Fruit fly (Drosophila melanogaster): Measurements from ENCODE around the gene grn.

The grn gene

DNA sequence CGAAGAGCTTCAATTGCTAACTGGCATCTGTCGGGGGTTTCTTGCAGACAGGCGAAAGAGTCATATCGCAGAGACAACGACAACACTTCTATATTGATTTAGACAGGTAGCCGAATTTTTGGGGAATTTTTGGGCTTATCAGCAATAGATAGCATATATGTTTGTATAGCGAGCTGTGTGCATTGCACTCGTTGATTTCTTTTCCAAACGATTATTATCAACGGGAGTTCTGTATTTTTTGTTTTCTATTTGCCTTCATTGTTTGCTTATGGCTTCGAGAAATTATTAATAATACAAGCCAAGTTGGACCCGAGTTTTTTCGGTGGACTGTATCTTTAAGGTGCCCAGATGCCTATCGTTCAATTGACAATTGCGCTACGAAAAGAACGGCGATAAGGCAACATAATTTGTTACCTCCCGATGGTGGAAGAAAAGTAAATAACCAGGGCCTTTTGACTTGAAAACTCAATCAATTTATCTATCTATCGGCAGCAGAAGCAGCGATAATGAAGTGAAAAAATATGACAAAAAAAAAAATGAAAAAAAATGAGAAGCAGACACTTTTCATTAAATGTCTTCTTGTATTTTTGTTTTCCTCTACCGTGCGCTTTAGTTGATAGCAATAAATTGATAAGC lies 750 bp downstream of the grn start (continued):
- TF ChIP-seq CG10267 (tag; optimal IDR thresholded peaks at IDR 0.05) (no peak), CG12104 (GFP tag; optimal IDR thresholded peaks at IDR 0.05) (peak; percentile 17), CG1603 (tag; optimal IDR thresholded peaks at IDR 0.05) (peak; percentile 34), sqz (GFP tag; optimal IDR thresholded peaks at IDR 0.05) (peak; percentile 81), pros (GFP tag; optimal IDR thresholded peaks at IDR 0.05) (peak; percentile 41), D (optimal IDR thresholded peaks at IDR 0.05) (no peak), D (GFP tag; optimal IDR thresholded peaks at IDR 0.05) (peak; percentile 35), sd (tag; optimal IDR thresholded peaks at IDR 0.05) (peak; percentile 38), inv (GFP tag; IDR thresholded peaks at IDR 0.05; ENCODE audit: partially characterized antibody) (no peak), Lhr (GFP tag; optimal IDR thresholded peaks at IDR 0.05) (peak; percentile 12), CG12236 (GFP tag; optimal IDR thresholded peaks at IDR 0.05) (no peak), CG2678 (tag; optimal IDR thresholded peaks at IDR 0.05) (peak; percentile 10), CG2712 (tag; optimal IDR thresholded peaks at IDR 0.05) (peak; percentile 40), salm (tag; optimal IDR thresholded peaks at IDR 0.05) (peak; percentile 54), CG10959 (GFP tag; IDR thresholded peaks at IDR 0.05) (peak; percentile 36; the same call in 1 of the 2 replicates), nerfin-1 (tag; optimal IDR thresholded peaks at IDR 0.05) (peak; percentile 20), Abd-B (GFP tag; optimal IDR thresholded peaks at IDR 0.05) (no peak), CG17829 (tag; optimal IDR thresholded peaks at IDR 0.05) (peak; percentile 20), CG33557 (GFP tag; optimal IDR thresholded peaks at IDR 0.05) (peak; percentile 82), CG9817 (tag; optimal IDR thresholded peaks at IDR 0.05) (no peak), Spps (tag; optimal IDR thresholded peaks at IDR 0.05) (peak; percentile 12), CG17359 (tag; optimal IDR thresholded peaks at IDR 0.05) (peak; percentile 5), CG15479 (GFP tag; optimal IDR thresholded peaks at IDR 0.05) (peak; percentile 95), knrl (GFP tag; IDR thresholded peaks at IDR 0.05; ENCODE audit: partially characterized antibody) (no peak), shn (GFP tag; optimal IDR thresholded peaks at IDR 0.05) (no peak), fd102C (GFP tag; optimal IDR thresholded peaks at IDR 0.05) (peak; percentile 75), GATAe (GFP tag; conservative IDR thresholded peaks at IDR 0.05) (0 out of 2 replicates have a peak, but pooled peaks have one; percentile 14), lab (GFP tag; optimal IDR thresholded peaks at IDR 0.05) (peak; percentile 28), jing (GFP tag; optimal IDR thresholded peaks at IDR 0.05) (no peak), hbn (GFP tag; IDR thresholded peaks at IDR 0.05; ENCODE audit: partially characterized antibody) (no peak), CG10147 (GFP tag; optimal IDR thresholded peaks at IDR 0.05) (no peak), CG16815 (GFP tag; optimal IDR thresholded peaks at IDR 0.05) (no peak), CG30431 (GFP tag; optimal IDR thresholded peaks at IDR 0.05) (no peak), gsb-n (tag; optimal IDR thresholded peaks at IDR 0.05) (peak; percentile 43), CG13424 (tag; optimal IDR thresholded peaks at IDR 0.05) (peak; percentile 13), CG6813 (GFP tag; optimal IDR thresholded peaks at IDR 0.05) (peak; percentile 22), CG2129 (GFP tag; IDR thresholded peaks at IDR 0.05; ENCODE audit: partially characterized antibody) (no peak), tup (GFP tag; optimal IDR thresholded peaks at IDR 0.05) (no peak), yki (optimal IDR thresholded peaks at IDR 0.05) (no peak), sens (GFP tag) (peak; percentile 76), Dbx (GFP tag; IDR thresholded peaks at IDR 0.05) (no peak), CG17912 (GFP tag; optimal IDR thresholded peaks at IDR 0.05) (no peak), CG31441 (GFP tag; IDR thresholded peaks at IDR 0.05) (0 out of 2 replicates have a peak, but pooled peaks have one; percentile 28), CG7745 (tag; optimal IDR thresholded peaks at IDR 0.05) (peak; percentile 77), D19A (tag; optimal IDR thresholded peaks at IDR 0.05) (peak; percentile 13), CG2202 (tag; optimal IDR thresholded peaks at IDR 0.05) (peak; percentile 65), Bteb2 (GFP tag; optimal IDR thresholded peaks at IDR 0.05) (no peak), fd64A (GFP tag; optimal IDR thresholded peaks at IDR 0.05) (peak; percentile 10), CG10366 (GFP tag; IDR thresholded peaks at IDR 0.05) (no peak)

All from whole organism, embryonic.